Worm (Caenorhabditis elegans): Measurements from ENCODE around the gene T07F8.1.

ce11 chrII:7148099-7148498, at the start of gene T07F8.1:
- TF ChIP-seq him-1 (tag; optimal IDR thresholded peaks at IDR 0.05) (no peak), dao-5 (tag; optimal IDR thresholded peaks at IDR 0.05) (no peak)
